Worm (Caenorhabditis elegans) whole organism, dauer: ENCODE results near the gene ZK1236.1.

ENCODE experiments used
- unc-62 ChIP-seq: sonication (generic microtip); optimal IDR thresholded peaks from 2 replicates; lab custom pipeline; 2017; ENCODE audit warnings: missing biosample characterization, missing genetic modification reagents, missing genetic modification characterization

Gene ZK1236.1

DNA sequence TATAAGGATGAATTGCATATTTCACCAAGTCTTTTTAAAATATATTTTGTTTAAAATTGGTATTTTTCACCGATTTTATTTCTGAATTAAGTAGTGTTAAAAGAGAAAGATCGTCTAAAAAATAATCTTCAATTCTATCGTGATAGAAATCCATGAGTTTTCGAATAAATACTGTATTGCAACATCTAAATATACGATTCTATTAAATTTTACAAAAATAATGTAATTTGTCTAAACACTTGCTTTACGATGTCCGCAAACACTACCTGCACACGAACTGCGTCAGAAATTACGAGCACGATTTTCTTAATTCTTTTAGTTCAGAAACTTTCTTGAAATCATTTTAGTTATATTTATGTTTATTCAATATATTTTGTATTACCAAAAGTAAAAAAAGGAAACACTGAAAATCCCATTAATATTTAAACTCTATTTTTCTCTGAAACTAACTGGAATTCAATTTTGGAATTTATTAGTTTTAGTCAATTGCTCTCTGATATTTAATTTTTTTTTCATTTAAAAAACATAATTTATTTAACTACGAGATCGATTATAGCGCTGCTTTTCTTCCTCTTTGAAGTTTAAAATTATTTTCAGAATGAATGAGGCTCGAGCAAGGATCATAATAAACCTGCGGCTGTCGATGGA is 20.2 kb downstream of the ZK1236.1 start, which contains the start of gene mrpl-32:
Gene mrpl-32 (plus strand): TSS at position 598 of the 648 bp plus-strand sequence.
- no peak for TF ChIP-seq unc-62

DNA sequence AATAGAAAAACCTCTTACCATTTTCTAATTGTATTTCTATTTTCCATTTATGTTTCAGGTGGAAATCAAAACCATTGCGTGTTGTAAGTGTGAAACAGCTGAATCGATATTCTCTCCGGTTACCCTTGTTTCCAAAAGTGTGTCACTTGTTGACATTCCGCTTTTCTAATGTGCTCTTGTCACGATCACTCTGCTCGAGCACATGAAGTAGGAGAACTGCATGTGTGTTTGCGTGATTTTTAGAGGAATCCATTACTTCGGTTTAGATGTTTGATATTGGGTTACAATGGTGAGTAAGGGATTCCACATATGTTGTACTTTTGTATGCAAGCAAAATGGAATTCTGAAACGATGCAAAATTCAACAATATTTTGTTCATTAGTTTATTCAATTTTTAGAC is 21.4 kb downstream of the ZK1236.1 start:
- TF ChIP-seq unc-62 = no peak

DNA sequence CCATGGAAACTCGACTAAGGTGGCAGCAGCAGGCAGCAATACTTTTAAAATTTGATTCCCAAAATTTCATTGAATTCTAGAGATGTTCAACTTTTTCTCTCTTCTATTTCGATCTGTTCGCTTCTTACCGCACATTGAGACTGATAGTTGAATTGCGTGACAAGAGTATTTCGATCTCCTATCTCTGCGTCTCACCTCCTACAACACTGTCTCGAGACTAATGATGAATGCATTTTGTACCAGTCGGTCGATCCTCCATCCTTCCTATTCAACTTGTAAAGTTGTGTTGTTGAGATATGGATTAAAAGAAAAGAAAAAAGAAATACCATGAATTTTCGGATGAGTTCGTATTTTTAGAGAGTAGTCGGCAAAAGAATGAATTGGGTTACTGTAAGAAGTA is 22.1 kb downstream of the ZK1236.1 start:
- no peak for TF ChIP-seq unc-62

DNA sequence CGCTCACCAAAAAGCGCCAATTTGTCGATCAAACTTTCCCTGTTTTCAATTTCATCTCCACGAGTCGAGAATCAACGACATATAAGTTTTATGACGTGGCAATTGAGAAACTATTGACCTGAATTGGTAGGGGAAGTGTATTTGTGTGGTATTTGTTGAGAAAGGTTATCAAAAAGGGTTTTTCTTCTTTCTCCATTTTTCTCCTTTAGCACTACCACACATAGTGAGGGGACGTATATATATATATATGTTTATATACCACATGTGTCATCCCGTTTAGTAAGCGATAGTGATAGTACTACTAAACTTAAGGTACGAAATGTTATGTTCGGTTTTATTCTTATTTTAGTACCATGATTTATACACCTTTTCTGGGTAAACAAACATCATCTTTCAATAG is 28.5 kb downstream of the ZK1236.1 start:
- TF ChIP-seq unc-62 = no peak

DNA sequence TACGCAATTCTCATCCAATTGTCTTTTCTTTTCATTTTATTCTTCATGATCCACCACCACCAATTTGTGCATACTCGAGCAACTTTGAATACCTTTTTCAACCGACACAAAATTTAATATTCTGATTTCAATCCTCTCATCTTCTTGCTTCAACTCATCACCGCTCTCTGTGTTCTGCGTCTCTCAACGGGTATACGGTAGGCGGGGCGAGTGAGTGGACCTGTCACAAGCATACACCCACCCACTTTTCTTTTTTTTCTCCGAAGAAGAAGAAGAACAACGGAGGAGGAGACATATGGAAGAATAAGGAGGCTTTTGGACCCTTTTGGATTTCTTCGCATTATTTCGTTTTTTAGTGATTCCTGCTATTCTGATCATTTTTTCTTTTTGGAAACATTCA is 32.3 kb downstream of the ZK1236.1 start:
- TF ChIP-seq unc-62 = no peak

DNA sequence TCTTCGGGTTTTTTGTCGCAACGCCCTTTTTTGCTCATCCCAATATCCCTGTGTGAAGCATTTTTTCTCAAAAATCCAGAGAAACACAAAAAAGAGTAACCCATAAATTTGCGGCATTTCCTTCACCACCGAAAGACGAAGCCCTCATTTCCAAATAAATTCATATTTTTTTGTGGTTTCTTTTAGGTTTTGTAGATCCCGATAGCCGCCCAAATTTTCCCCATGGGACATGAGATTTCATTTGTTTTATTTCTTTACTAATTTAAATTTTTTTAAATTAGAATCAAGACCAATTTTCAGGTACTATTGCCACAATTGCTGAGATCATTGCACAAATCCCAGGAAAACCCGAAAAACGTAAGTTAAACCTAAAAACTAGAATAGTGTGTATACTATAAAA is 37.6 kb downstream of the ZK1236.1 start, which contains the start of gene mig-39:
Gene mig-39 (plus strand): TSS at position 301 of the 400 bp plus-strand sequence.
- no peak for TF ChIP-seq unc-62

DNA sequence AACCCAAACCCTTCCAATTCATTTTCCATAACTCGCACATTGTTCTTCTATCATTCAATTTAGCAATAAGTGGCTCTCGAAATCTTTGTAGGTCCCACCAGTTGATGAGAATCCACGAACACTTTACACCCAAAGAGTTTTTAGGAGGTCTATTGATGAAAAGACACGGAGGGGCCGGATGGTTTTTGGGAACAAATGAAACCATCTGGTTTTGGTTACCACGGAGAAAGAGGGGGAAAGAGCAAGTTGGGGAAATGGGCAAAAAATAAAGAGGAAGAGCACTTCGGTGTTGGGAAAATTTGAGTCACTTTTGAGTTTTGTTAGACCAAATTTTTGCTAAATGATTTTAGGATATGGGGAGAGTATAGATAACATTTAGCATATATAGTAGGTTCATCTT is 38.4 kb downstream of the ZK1236.1 start:
- TF ChIP-seq unc-62 = no peak

DNA sequence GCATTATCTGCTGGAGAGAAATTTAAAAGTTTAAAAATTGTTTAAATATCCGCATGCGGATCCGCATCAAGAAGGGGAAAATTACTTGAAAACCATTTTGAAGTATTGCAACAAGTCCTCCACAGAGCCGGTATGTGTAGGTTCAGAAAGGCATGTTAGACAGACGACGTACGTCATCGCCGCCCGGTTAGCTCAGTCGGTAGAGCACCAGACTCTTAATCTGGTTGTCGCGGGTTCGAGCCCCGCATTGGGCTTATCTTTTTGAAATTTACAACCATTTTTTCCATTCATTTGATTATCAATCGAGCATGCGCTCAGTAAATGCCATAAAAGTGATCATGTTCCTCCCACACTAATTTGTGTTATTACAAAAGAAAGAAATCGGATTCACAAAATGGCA is 44.2 kb downstream of the ZK1236.1 start:
- no peak for TF ChIP-seq unc-62

DNA sequence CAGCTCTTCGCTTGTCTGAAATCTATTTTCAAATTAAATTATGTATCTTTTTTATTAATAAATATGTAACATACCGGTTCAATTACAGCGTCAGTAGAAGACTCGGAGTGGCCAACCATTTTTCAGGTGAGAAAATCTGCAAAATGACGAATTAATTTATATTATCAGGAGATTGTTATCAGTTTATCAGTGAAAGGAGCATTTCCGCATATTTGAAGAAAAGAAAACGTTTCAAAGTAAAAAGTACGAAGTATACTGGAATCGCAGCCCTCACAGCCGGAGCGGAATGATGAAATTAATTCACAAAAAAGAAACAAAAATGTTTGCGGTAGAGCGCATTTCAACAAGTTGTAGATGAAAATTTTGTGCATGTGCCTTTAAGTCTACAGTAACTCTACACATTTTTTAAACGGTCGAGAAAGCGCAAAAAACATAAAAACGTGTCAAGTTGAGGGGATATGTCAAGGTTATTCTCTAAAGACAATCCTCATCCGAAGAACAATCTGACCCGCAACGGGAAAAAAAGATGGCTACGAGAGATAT is 50.3 kb downstream of the ZK1236.1 start:
- TF ChIP-seq unc-62 = no peak

DNA sequence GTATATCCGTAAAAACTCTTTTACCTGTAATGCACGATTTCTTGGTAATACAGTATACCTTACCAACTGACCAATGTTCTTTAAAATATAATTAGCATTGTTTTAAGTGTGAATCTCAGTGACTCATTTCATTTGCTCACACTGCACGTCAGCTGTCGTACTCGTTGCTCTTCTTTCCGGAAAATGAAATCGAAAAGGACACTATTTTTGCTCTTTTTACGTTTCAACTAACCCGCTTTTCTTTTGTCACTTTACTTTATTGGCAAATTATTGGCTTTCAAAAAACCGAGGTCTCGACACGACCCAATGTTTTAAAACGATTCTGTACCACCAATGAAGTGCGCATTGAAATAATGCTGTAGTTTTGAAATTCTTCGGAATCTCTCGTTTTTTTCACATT is 51.3 kb downstream of the ZK1236.1 start, which contains the start of gene F42H10.6:
Gene F42H10.6 (minus strand): TSS at position 101 of the 400 bp plus-strand sequence.
- TF ChIP-seq unc-62 = no peak
